Fruit fly (Drosophila melanogaster) whole organism, adult: ENCODE results near the gene CG13449.
A peak's percentile ranks its signal among the peaks of the same experiment; 100 is the strongest.

Experiments used
- CG11617 ChIP-seq: fragments of 200-800 bp; sonication (Bioruptor generic); optimal IDR thresholded peaks from 2 replicates; lab custom pipeline; 2017; ENCODE audit warnings: mild to moderate bottlenecking, missing biosample characterization, missing genetic modification reagents, missing genetic modification characterization
- CG12768 ChIP-seq: fragments of 200-800 bp; sonication (Bioruptor generic); optimal IDR thresholded peaks from 2 replicates; lab custom pipeline; 2017; ENCODE audit warnings: missing biosample characterization, missing genetic modification characterization, mild to moderate bottlenecking, moderate library complexity, missing genetic modification reagents
- CG14711 ChIP-seq: fragments of 200-800 bp; sonication (Bioruptor generic); optimal IDR thresholded peaks from 2 replicates; lab custom pipeline; 2018; ENCODE audit warnings: missing biosample characterization, mild to moderate bottlenecking, missing genetic modification characterization, moderate library complexity
- CG1620 ChIP-seq: fragments of 200-800 bp; sonication (Bioruptor generic); optimal IDR thresholded peaks from 2 replicates; lab custom pipeline; 2016; ENCODE audit warnings: missing biosample characterization, missing genetic modification characterization
- CG33017 ChIP-seq: fragments of 200-800 bp; sonication (Bioruptor generic); optimal IDR thresholded peaks from 2 replicates; lab custom pipeline; 2018; ENCODE audit warnings: missing biosample characterization, mild to moderate bottlenecking, missing genetic modification characterization, moderate library complexity
- CG5204 ChIP-seq: fragments of 200-800 bp; sonication (Bioruptor generic); optimal IDR thresholded peaks from 2 replicates; lab custom pipeline; 2016; ENCODE audit warnings: missing biosample characterization, missing genetic modification characterization
- CG7045 ChIP-seq: fragments of 200-800 bp; sonication (Bioruptor generic); optimal IDR thresholded peaks from 2 replicates; lab custom pipeline; 2017; ENCODE audit warnings: missing biosample characterization, mild to moderate bottlenecking, missing genetic modification characterization
- CG7101 ChIP-seq: fragments of 200-800 bp; sonication (Bioruptor generic); optimal IDR thresholded peaks from 2 replicates; lab custom pipeline; 2018; ENCODE audit warnings: missing biosample characterization, mild to moderate bottlenecking, missing genetic modification characterization, moderate library complexity
- Clk ChIP-seq: fragments of 200-800 bp; sonication (Bioruptor generic); optimal IDR thresholded peaks from 2 replicates; lab custom pipeline; 2017; ENCODE audit warnings: missing biosample characterization, missing genetic modification characterization
- Crg-1 ChIP-seq: fragments of 200-800 bp; sonication (Bioruptor generic); optimal IDR thresholded peaks from 2 replicates; lab custom pipeline; 2016; ENCODE audit warnings: missing biosample characterization, missing genetic modification characterization
- Hr96 ChIP-seq: fragments of 200-800 bp; sonication (Bioruptor generic); optimal IDR thresholded peaks from 2 replicates; lab custom pipeline; 2016; ENCODE audit warnings: missing biosample characterization, missing genetic modification characterization
- Mnt ChIP-seq: fragments of 200-800 bp; sonication (Bioruptor generic); optimal IDR thresholded peaks from 2 replicates; lab custom pipeline; 2016; ENCODE audit warnings: missing biosample characterization, mild to moderate bottlenecking, missing genetic modification characterization
- bab1 ChIP-seq: fragments of 200-800 bp; sonication (Bioruptor generic); optimal IDR thresholded peaks from 3 replicates; lab custom pipeline; 2019; ENCODE audit warnings: missing biosample characterization, mild to moderate bottlenecking, missing genetic modification characterization, moderate library complexity
- cic ChIP-seq: fragments of 200-800 bp; sonication (Bioruptor generic); optimal IDR thresholded peaks from 2 replicates; lab custom pipeline; 2017; ENCODE audit warnings: missing biosample characterization, mild to moderate bottlenecking, missing genetic modification characterization, moderate library complexity
- cnc ChIP-seq, 2 experiments: fragments of >200 bp; optimal IDR thresholded peaks; 2 replicates each; lab custom pipeline; 2017
- kay ChIP-seq: fragments of 200-800 bp; sonication (Bioruptor generic); peaks from one replicate; lab custom pipeline; 2016; ENCODE audit warnings: missing biosample characterization, missing genetic modification characterization, borderline replicate concordance
- ovo ChIP-seq: fragments of 200-800 bp; sonication (Bioruptor generic); optimal IDR thresholded peaks from 2 replicates; lab custom pipeline; 2016; ENCODE audit warnings: missing biosample characterization, missing genetic modification characterization
- pad ChIP-seq: fragments of 200-800 bp; sonication (Bioruptor generic); optimal IDR thresholded peaks from 3 replicates; lab custom pipeline; 2017; ENCODE audit warnings: missing biosample characterization, missing genetic modification characterization, mild to moderate bottlenecking, moderate library complexity, missing genetic modification reagents
- tj ChIP-seq: fragments of 200-800 bp; sonication (Bioruptor generic); optimal IDR thresholded peaks from 3 replicates; lab custom pipeline; 2017; ENCODE audit warnings: missing biosample characterization, mild to moderate bottlenecking, missing genetic modification characterization, moderate library complexity
- toe ChIP-seq: fragments of 200-800 bp; sonication (Bioruptor generic); optimal IDR thresholded peaks from 2 replicates; lab custom pipeline; 2016; ENCODE audit warnings: missing biosample characterization, missing genetic modification characterization

The CG13449 gene

DNA sequence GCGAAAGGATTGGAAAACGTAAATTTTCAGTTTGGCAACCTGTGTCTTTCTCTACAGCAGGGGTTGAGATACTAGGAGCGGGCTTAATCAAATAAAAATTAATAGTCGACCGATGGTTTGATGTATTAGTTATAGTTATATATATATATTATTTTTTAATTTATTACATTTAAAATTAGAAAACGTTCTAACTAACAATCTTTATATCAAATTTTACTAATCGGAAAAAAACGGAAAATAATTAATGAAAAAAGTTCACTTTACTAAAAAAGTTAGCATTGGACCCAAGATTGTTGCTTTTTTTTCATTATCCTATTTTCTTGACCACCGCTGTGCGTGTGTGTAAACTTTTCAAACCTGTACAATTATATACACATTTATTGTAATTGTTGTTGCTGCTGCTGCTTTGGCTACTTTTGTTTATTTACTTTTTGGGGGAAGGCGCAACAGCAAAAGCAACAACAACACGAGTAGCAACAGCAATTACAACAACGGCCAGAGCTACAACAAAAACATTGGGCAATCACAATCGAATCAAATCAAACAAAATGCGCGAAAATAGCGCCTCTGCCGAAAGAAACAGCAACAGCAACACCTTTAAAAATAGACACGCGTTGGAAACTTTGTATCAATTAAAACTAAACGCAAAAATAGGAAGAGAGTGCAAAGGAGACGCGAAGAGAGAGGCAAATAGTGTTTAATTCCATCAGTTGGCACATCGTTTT lies 19.9 kb downstream of the CG13449 start:
- no peak for TF ChIP-seq Crg-1 (GFP tag; lab: Kevin White, UChicago)
- TF ChIP-seq pad (GFP tag; lab: Kevin White, UChicago), result no peak
- TF ChIP-seq cnc (optimal IDR thresholded peaks at IDR 0.05; lab: Kevin White, UChicago), result no peak
- no peak for TF ChIP-seq bab1
- TF ChIP-seq CG33017 (tag; lab: Kevin White, UChicago), result peak; percentile 28
- no peak for TF ChIP-seq kay (GFP tag; lab: Kevin White, UChicago)

DNA sequence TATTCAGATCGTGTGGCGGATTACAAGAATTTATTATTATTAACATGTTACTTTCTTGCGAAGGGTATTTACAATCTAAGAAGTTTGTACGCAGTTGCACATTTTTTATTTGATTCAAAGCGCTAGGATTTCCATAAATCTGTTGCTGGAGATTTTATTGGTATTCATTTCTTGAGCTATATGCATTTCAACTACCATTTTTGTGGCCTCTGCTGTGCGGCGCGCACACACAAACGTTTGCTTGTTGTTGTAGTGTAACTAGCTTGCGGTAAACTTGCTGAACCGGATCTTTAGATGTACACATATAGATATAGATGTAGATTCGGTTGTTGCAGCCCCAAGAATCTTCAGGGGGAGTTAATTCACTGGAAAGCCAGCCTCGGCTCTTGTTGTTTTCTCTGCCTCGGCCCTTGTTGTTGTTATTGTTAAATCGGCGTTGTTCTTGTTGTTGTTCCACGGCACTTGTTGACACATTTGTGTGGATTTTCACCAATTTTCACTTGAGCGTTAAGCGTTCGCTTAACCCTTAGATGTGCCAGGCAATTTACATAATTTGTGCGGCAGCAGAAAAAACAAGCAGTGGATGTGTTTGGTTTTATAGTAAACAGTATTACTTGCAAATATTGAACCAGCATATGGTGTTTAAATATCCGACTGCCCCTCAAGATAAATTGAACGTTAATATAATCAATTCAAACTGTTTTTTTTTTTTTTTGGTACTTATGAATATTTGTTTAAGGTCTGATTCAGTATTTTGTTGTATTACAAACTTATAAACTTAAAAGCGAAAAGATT lies 21.6 kb downstream of the CG13449 start:
- TF ChIP-seq pad (GFP tag; lab: Kevin White, UChicago) (no peak), CG12768 (no peak), cic (GFP tag; lab: Kevin White, UChicago) (no peak), Mnt (GFP tag; lab: Kevin White, UChicago) (no peak), ovo (no peak), CG33017 (tag; lab: Kevin White, UChicago) (no peak), CG7101 (tag; lab: Kevin White, UChicago) (no peak), CG1620 (GFP tag; lab: Kevin White, UChicago) (no peak), Crg-1 (GFP tag; lab: Kevin White, UChicago) (no peak), kay (GFP tag; lab: Kevin White, UChicago) (no peak), toe (GFP tag; lab: Kevin White, UChicago) (no peak), CG14711 (tag; lab: Kevin White, UChicago) (no peak), cnc (optimal IDR thresholded peaks at IDR 0.05; lab: Kevin White, UChicago) (no peak), CG5204 (GFP tag; lab: Kevin White, UChicago) (no peak), CG7045 (GFP tag; lab: Kevin White, UChicago) (no peak), Clk (GFP tag; lab: Kevin White, UChicago) (no peak), bab1 (no peak), Hr96 (GFP tag; lab: Kevin White, UChicago) (no peak), tj (GFP tag; lab: Kevin White, UChicago) (no peak), CG11617 (GFP tag; lab: Kevin White, UChicago) (no peak)

DNA sequence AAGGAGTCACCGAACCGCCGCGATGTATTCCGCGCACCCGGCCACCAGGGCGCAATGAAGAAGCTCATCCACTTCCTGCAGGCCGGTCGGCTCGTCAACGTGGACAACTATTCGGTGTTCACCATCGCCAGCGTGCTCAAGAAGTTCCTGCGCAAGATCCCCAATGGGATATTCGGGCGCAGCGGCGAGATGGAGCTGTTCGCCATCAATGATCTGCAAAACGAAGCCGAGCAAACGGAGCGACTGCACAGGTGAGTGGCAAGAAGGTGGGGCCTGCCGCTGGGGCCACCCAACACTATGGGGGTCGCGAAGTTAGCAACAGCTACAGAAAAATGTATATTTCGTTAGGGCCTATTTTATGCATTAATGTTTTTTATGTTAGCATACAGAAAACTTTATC lies 22.9 kb downstream of the CG13449 start:
- no peak for TF ChIP-seq ovo
- TF ChIP-seq cic (GFP tag; lab: Kevin White, UChicago), result no peak
- TF ChIP-seq CG12768, result no peak
- no peak for TF ChIP-seq bab1
- TF ChIP-seq CG1620 (GFP tag; lab: Kevin White, UChicago), result no peak
- no peak for TF ChIP-seq Clk (GFP tag; lab: Kevin White, UChicago)
- no peak for TF ChIP-seq pad (GFP tag; lab: Kevin White, UChicago)
- TF ChIP-seq CG7101 (tag; lab: Kevin White, UChicago), result no peak
- TF ChIP-seq tj (GFP tag; lab: Kevin White, UChicago), result no peak
- TF ChIP-seq CG11617 (GFP tag; lab: Kevin White, UChicago), result no peak
- no peak for TF ChIP-seq CG5204 (GFP tag; lab: Kevin White, UChicago)
- no peak for TF ChIP-seq CG7045 (GFP tag; lab: Kevin White, UChicago)
- no peak for TF ChIP-seq CG33017 (tag; lab: Kevin White, UChicago)
- TF ChIP-seq Hr96 (GFP tag; lab: Kevin White, UChicago), result no peak
- no peak for TF ChIP-seq toe (GFP tag; lab: Kevin White, UChicago)
- TF ChIP-seq Crg-1 (GFP tag; lab: Kevin White, UChicago), result no peak
- no peak for TF ChIP-seq cnc (optimal IDR thresholded peaks at IDR 0.05; lab: Kevin White, UChicago)
- no peak for TF ChIP-seq Mnt (GFP tag; lab: Kevin White, UChicago)
- no peak for TF ChIP-seq kay (GFP tag; lab: Kevin White, UChicago)
- no peak for TF ChIP-seq CG14711 (tag; lab: Kevin White, UChicago)

DNA sequence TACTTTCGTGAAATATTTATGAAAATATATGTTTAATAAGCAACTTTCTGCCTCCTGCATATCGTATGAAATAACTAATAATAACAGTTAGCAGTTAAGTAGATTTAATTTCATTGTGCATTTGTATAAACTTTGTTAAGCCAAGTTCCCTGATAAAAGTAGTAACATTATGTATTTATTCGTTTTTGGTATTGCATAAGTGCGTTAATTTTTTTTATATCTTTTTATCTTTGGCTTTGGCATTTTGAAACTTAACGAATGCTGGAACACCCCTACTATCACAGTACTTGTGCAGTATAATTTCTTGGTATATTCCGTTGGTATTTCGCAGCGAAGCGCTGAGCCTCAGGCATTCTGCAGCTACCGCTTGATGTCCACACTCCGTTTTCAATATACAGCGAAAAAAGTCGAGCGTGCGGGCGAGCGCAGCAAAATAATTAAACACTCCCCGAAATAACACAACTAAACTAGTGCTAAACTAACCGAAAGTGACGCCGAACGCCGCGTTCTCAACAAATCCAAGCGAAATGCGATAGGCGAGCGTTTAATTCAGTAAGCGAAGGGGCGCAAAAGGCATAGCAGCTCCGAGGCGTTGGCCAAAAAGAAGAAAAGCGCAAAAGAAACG lies 24.0 kb downstream of the CG13449 start, which contains the start of gene RhoGAP71E:
TSS of gene RhoGAP71E (plus strand) at position 347 of the 625 bp plus-strand sequence.
- TF ChIP-seq Crg-1 (GFP tag; lab: Kevin White, UChicago) (peak; percentile 62), cic (GFP tag; lab: Kevin White, UChicago) (peak; percentile 1), CG7101 (tag; lab: Kevin White, UChicago) (peak; percentile 61), ovo (no peak), pad (GFP tag; lab: Kevin White, UChicago) (peak; percentile 2), CG14711 (tag; lab: Kevin White, UChicago) (peak; percentile 31), tj (GFP tag; lab: Kevin White, UChicago) (no peak), CG1620 (GFP tag; lab: Kevin White, UChicago) (peak; percentile 41), CG7045 (GFP tag; lab: Kevin White, UChicago) (no peak), CG33017 (tag; lab: Kevin White, UChicago) (peak; percentile 54), CG12768 (peak; percentile 41), CG11617 (GFP tag; lab: Kevin White, UChicago) (no peak), Clk (GFP tag; lab: Kevin White, UChicago) (peak; percentile 16), kay (GFP tag; lab: Kevin White, UChicago) (peak; percentile 80), Hr96 (GFP tag; lab: Kevin White, UChicago) (no peak), CG5204 (GFP tag; lab: Kevin White, UChicago) (no peak), Mnt (GFP tag; lab: Kevin White, UChicago) (peak; percentile 69), toe (GFP tag; lab: Kevin White, UChicago) (peak; percentile 18), cnc (optimal IDR thresholded peaks at IDR 0.05; lab: Kevin White, UChicago) (no peak), bab1 (peak; percentile 74)
